Worm (Caenorhabditis elegans): ENCODE results near the gene clec-145.

DNA sequence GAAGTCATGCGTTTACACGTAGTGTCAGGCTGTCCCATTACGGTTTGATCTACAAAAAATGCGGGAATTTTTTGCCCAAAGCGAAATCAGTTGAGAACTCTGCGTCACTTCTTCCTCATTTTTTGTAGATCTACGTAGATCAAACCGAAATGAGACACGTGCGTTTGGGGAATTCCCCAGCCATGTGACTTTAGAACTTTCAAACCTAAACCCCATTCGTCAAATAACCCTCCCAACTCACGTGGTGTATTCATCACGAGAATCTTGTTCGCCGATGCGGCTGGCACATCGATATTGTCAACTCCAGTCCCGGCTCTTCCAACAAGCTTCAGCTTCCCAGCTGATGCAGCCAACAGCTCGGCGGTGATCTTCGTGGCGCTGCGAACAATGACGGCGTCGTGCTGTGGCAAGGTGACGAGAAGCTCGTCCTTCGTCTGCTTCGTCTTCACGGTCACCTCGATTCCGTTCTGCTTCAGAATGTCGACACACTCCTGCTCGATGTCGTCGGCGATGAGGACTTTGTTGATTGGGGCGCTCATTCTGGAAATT lies 47.7 kb upstream of the clec-145 start, which contains the start of gene phdh-1:
- TF ChIP-seq klf-2 (GFP tag; conservative IDR thresholded peaks at IDR 0.05) (no peak), flt-1 (GFP tag; IDR thresholded peaks at IDR 0.05) (no peak), ztf-29 (GFP tag; IDR thresholded peaks at IDR 0.05) (no peak), cog-1 (tag; optimal IDR thresholded peaks at IDR 0.05) (no peak), med-1 (GFP tag; optimal IDR thresholded peaks at IDR 0.05; ENCODE audit: insufficient read depth) (no peak)

Measured in whole organism, midembryonic.